Fruit fly (Drosophila melanogaster): ENCODE data around the gene agt.

Gene agt

dm6 chr3R:6659941-6660340, at the start of gene agt:
Gene agt, minus strand, starts transcription at chr3R:6660100.
- TF ChIP-seq CG8478 (optimal IDR thresholded peaks at IDR 0.05) (no peak), CTCF (optimal IDR thresholded peaks at IDR 0.05) (peak; percentile 70 to 74)

dm6 chr3R:6708858-6709257, 49.0 kb upstream of the agt start:
- TF ChIP-seq CTCF (optimal IDR thresholded peaks at IDR 0.05) (peak; percentile 63 to 83), CG8478 (optimal IDR thresholded peaks at IDR 0.05) (no peak)

- TF ChIP-seq CG8478 (optimal IDR thresholded peaks at IDR 0.05) (no peak), CTCF (optimal IDR thresholded peaks at IDR 0.05) (peak; percentile 49 to 69)
These were observed 46.4 kb upstream of the agt start for dm6 chr3R:6706327-6706726.

dm6 chr3R:6703784-6704183, 43.9 kb upstream of the agt start, which contains the start of gene Ccp84Aa:
Gene Ccp84Aa, plus strand, starts transcription at chr3R:6704084.
- TF ChIP-seq CTCF (optimal IDR thresholded peaks at IDR 0.05) (no peak), CG8478 (optimal IDR thresholded peaks at IDR 0.05) (no peak)

dm6 chr3R:6702777-6703176, 42.9 kb upstream of the agt start, which contains the start of gene Ccp84Ab:
Gene Ccp84Ab, minus strand, starts transcription at chr3R:6702877.
- TF ChIP-seq CG8478 (optimal IDR thresholded peaks at IDR 0.05) (no peak), CTCF (optimal IDR thresholded peaks at IDR 0.05) (no peak)

dm6 chr3R:6696221-6696749, 36.4 kb upstream of the agt start, which contains the start of gene Ccp84Ac:
Gene Ccp84Ac, minus strand, starts transcription at chr3R:6696271.
- TF ChIP-seq CTCF (optimal IDR thresholded peaks at IDR 0.05) (no peak), CG8478 (optimal IDR thresholded peaks at IDR 0.05) (no peak)

dm6 chr3R:6692432-6692831, 32.5 kb upstream of the agt start, which contains the start of gene Ccp84Ad:
Gene Ccp84Ad, plus strand, starts transcription at chr3R:6692732.
- TF ChIP-seq CG8478 (optimal IDR thresholded peaks at IDR 0.05) = no peak

dm6 chr3R:6691658-6692057, 31.8 kb upstream of the agt start, which contains the start of gene Ccp84Ae:
Gene Ccp84Ae, minus strand, starts transcription at chr3R:6691758.
- TF ChIP-seq CG8478 (optimal IDR thresholded peaks at IDR 0.05) (no peak), CTCF (optimal IDR thresholded peaks at IDR 0.05) (no peak)

dm6 chr3R:6690139-6690538, 30.2 kb upstream of the agt start, which contains the start of gene Ccp84Af:
Gene Ccp84Af, minus strand, starts transcription at chr3R:6690239.
- TF ChIP-seq CTCF (optimal IDR thresholded peaks at IDR 0.05) (no peak), CG8478 (optimal IDR thresholded peaks at IDR 0.05) (no peak)

- TF ChIP-seq CTCF (optimal IDR thresholded peaks at IDR 0.05) (no peak), CG8478 (optimal IDR thresholded peaks at IDR 0.05) (no peak)
These were observed 28.3 kb upstream of the agt start for dm6 chr3R:6688160-6688559.

- no peak for TF ChIP-seq CTCF (optimal IDR thresholded peaks at IDR 0.05)
- TF ChIP-seq CG8478 (optimal IDR thresholded peaks at IDR 0.05) = no peak
These were observed 27.3 kb upstream of the agt start for dm6 chr3R:6687219-6687618.

- TF ChIP-seq CTCF (optimal IDR thresholded peaks at IDR 0.05) = no peak
- TF ChIP-seq CG8478 (optimal IDR thresholded peaks at IDR 0.05) = no peak
These were observed 26.5 kb upstream of the agt start, which contains the start of gene Ccp84Ag for dm6 chr3R:6686428-6686827. Gene Ccp84Ag, plus strand, starts transcription at chr3R:6686728.

- no peak for TF ChIP-seq CG8478 (optimal IDR thresholded peaks at IDR 0.05)
- no peak for TF ChIP-seq CTCF (optimal IDR thresholded peaks at IDR 0.05)
These were observed 24.2 kb upstream of the agt start, which contains the start of gene Edg84A for dm6 chr3R:6684145-6684544. Gene Edg84A, plus strand, starts transcription at chr3R:6684445.

- no peak for TF ChIP-seq CG8478 (optimal IDR thresholded peaks at IDR 0.05)
- peak; percentile 76 to 91 for TF ChIP-seq CTCF (optimal IDR thresholded peaks at IDR 0.05)
These were observed 23.8 kb upstream of the agt start for dm6 chr3R:6683671-6684070.

dm6 chr3R:6683135-6683534, 23.2 kb upstream of the agt start:
- no peak for TF ChIP-seq CG8478 (optimal IDR thresholded peaks at IDR 0.05)
- peak in 1 of 2 experiments; percentile 16 for TF ChIP-seq CTCF (optimal IDR thresholded peaks at IDR 0.05)

dm6 chr3R:6678480-6678879, 18.6 kb upstream of the agt start, which contains the start of gene lab:
Gene lab, minus strand, starts transcription at chr3R:6678590.
- TF ChIP-seq CG8478 (optimal IDR thresholded peaks at IDR 0.05) (no peak), CTCF (optimal IDR thresholded peaks at IDR 0.05) (peak in 1 of 2 experiments; percentile 18)

All from S2 (cell line).